Worm (Caenorhabditis elegans) whole organism, L3 larva: ENCODE results near the gene Y51H4A.22.
"Not testable (repeated sequence)": the region's sequence is repeated elsewhere in the genome, so short reads cannot be mapped to it uniquely, and the experiment has no call there.

Experiments used
- R02D3.7 ChIP-seq: fragments of 150-350 bp; optimal IDR thresholded peaks from 2 replicates; lab custom pipeline; 2014; ENCODE audit warnings: missing biosample characterization, missing genetic modification characterization
- ama-1 ChIP-seq: fragments of 150-350 bp; optimal IDR thresholded peaks from 2 replicates; lab custom pipeline; 2018
- ceh-28 ChIP-seq: fragments of 150-350 bp; optimal IDR thresholded peaks from 2 replicates; lab custom pipeline; 2014; ENCODE audit warnings: missing biosample characterization, missing genetic modification reagents, missing genetic modification characterization
- ceh-82 ChIP-seq: fragments of 150-350 bp; optimal IDR thresholded peaks from 2 replicates; lab custom pipeline; 2014; ENCODE audit warnings: missing biosample characterization, missing genetic modification characterization
- eor-1 ChIP-seq, 2 experiments: fragments of 150-350 bp; optimal IDR thresholded peaks; 2 replicates each; lab custom pipeline; 2014 to 2018; ENCODE audit warnings: missing biosample characterization in 2 of 2, missing genetic modification characterization in 2 of 2
- jun-1 ChIP-seq: fragments of 150-350 bp; optimal IDR thresholded peaks from 2 replicates; lab custom pipeline; 2014; ENCODE audit warnings: missing biosample characterization, missing genetic modification reagents, missing genetic modification characterization
- nhr-23 ChIP-seq: fragments of 150-350 bp; optimal IDR thresholded peaks from 2 replicates; lab custom pipeline; 2014; ENCODE audit warnings: missing biosample characterization, missing genetic modification reagents, missing genetic modification characterization
- unc-62 ChIP-seq: fragments of 150-350 bp; sonication (generic microtip); optimal IDR thresholded peaks from 4 replicates; lab custom pipeline; 2014; ENCODE audit warnings: missing biosample characterization, missing genetic modification reagents, missing genetic modification characterization

- not testable (repeated sequence) for TF ChIP-seq unc-62 (GFP tag; lab: Kevin White, UChicago); ceh-82 (tag; lab: Kevin White, UChicago); ceh-28 (tag; lab: Kevin White, UChicago); R02D3.7 (tag; lab: Kevin White, UChicago); ama-1; nhr-23 (tag; lab: Kevin White, UChicago); eor-1 (tag; optimal IDR thresholded peaks at IDR 0.05; lab: Kevin White, UChicago); jun-1 (tag; lab: Kevin White, UChicago)
Measured at ce11 chrIV:16722616-16723015, 2.1 kb downstream of the Y51H4A.22 start, which contains the start of gene Y51H4A.23.
